Worm (Caenorhabditis elegans) whole organism, L4/young adult: ENCODE measurements around the gene K10H10.4.

Experiments used
- dao-5 ChIP-seq: sonication (generic microtip); optimal IDR thresholded peaks from 2 replicates; lab custom pipeline; 2016; ENCODE audit warnings: missing genotype, missing genetic modification characterization, moderate library complexity, missing compliant biosample characterization
- him-1 ChIP-seq: sonication (generic microtip); optimal IDR thresholded peaks from 2 replicates; lab custom pipeline; 2016; ENCODE audit warnings: missing genotype, missing genetic modification reagents, missing genetic modification characterization, missing compliant biosample characterization

DNA sequence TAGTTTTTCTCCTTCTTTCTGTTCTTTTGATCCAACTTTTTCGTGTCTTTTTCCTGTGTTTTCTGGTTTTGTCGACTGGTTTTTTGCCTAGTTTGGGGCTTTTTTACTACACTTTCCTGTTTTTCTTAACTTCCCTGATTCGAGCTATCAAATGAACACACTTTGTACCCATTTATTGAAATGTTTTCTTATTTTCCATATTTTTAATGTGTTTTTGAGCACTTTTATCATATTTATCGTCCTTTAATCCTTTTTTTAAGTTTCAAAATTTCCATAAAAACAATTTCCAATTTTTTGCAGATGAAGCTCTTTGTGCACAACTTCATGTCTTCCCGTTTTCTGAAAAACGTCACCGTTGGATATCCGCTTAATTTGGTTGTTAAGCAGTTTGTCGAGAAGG is 33.8 kb downstream of the K10H10.4 start, which contains the start of gene C04H5.1:
- TF ChIP-seq him-1 (tag; lab: Kevin White, UChicago) (no peak), dao-5 (no peak)
